Fruit fly (Drosophila melanogaster) whole organism: ENCODE results near the gene CG5326.
A peak's percentile ranks its signal among the peaks of the same experiment; 100 is the strongest.

Experiments used
- CG8478 ChIP-seq: fragments of >200 bp; optimal IDR thresholded peaks from 2 replicates; lab custom pipeline; 2018; ENCODE audit warnings: inconsistent platforms
- Dll ChIP-seq: fragments of >200 bp; optimal IDR thresholded peaks from 2 replicates; lab custom pipeline; 2017
- EcR ChIP-seq, 2 experiments: fragments of >200 bp; optimal IDR thresholded peaks; 2 replicates each; lab custom pipeline; 2017; ENCODE audit warnings: missing biosample characterization in 2 of 2, missing genetic modification characterization in 2 of 2, missing genetic modification reagents in 2 of 2
- pan ChIP-seq: fragments of >200 bp; optimal IDR thresholded peaks from 2 replicates; lab custom pipeline; 2017
- psq ChIP-seq: fragments of >200 bp; optimal IDR thresholded peaks from 2 replicates; lab custom pipeline; 2017
- usp ChIP-seq: fragments of >200 bp; optimal IDR thresholded peaks from 2 replicates; lab custom pipeline; 2017; ENCODE audit warnings: missing biosample characterization, missing genetic modification characterization, mixed read lengths

The CG5326 gene

DNA sequence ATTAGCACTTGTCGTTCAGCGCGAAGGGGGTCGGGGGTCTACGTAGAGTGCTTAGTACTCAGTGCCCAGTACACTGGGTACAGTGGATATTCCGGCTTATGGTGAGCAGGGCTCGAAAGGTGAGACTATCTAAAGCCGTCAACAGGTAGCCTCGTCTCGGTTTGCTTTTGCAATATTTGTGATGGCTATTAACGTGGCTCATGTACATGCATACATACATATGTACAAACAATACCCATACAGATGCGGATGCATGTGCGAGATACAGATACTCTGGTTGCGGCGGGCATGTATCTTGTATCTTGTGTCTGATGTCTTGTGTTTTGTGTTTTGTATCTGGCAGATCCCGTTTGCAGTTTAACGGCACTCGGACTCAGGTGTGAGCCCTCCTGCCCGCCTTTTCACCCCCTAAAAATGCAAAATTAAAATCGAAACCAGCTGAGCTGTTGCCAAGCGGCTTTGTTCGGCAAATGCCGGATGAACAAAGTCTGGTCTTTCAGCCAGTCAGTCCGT, 12.0 kb downstream of the CG5326 start:
- TF ChIP-seq Dll (no peak), usp (GFP tag; lab: Kevin White, UChicago) (no peak), CG8478 (lab: Kevin White, UChicago) (no peak), pan (lab: Kevin White, UChicago) (no peak), psq (no peak)

DNA sequence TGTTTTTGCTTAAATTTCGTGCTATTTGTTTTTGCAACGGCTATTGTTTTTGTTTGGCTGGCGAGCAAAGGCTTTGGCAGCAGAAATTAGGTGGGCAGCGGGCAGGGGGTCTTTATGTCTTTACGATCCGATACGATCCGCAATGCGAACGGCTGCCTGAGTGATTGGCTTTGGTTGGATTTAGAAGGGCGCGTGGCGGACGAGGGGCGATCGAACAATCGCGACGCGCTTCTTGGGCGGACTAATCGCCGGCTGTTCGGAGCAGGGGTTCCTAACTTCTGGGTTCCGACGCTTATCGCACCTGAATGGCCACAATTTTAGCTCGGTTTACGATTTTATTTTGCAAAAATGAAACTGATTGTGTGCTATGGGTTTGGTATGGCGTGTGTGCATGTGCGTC, 12.5 kb downstream of the CG5326 start:
- no peak for TF ChIP-seq CG8478 (lab: Kevin White, UChicago)

DNA sequence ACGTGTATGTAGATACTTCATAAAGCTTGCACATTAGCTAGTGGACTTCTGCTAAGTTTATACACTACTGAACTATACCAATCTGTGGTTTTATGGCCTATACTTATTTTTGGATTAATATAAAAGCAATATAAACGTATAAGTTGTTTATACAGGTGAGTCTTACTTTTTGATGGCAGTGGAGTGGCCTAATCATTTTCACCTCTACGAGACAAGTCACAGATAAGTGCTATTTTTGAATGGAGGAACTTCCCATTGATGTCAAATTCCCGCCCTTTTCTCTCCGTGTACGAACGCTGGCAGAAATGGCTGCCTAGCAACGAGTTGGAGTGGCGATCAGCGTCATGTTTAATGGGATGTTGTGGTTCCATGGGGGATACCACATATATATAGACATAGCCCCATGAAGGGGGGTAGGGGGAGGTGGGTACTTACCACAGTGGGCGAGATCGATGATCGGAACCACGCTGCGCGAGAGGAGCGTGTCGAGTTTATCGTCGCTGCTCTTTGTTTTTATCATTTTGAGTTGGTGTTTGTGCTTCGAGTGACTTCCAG, 13.3 kb downstream of the CG5326 start:
- TF ChIP-seq pan (lab: Kevin White, UChicago) (no peak), EcR (GFP tag; optimal IDR thresholded peaks at IDR 0.05; lab: Kevin White, UChicago) (peak in 1 of 2 experiments; percentile 73), psq (no peak), Dll (no peak), usp (GFP tag; lab: Kevin White, UChicago) (no peak)

DNA sequence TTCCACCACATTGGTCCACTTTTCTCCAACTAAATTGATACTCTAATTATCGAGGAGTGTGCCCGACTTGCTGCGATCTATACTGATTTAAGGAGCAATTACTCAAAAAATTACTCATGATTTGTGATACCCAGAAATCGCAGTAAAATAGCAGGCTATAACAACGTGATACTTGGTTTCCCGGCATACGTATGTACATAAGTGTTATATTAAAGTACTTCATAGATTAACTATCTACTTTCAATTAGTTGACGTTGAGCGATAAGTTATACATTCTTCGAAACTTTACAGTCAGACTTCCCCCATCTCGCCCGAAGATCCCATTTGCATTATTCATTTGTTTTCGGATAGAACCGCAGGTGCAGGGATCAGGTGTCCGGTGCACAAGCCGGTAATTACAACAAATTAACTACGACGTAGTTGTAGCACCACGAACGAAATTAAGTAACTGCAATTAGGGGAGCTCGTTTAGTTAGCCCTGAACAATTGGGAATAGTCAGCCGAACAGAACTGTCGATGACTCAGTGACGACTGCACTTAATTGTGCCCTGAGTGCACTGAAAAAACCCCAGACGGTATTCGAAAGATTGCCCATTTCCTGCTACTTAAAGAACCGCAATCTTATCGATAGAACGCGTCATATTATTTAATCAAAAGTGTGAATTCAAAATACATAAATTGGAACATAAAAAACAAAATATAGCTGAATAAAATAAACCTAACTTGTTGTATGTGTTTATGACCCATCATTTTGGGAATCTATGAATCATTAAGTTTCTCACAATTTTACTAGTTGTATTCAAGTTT, 14.0 kb downstream of the CG5326 start:
- TF ChIP-seq EcR (GFP tag; optimal IDR thresholded peaks at IDR 0.05; lab: Kevin White, UChicago) (no peak), psq (no peak), CG8478 (lab: Kevin White, UChicago) (no peak), Dll (no peak), usp (GFP tag; lab: Kevin White, UChicago) (no peak), pan (lab: Kevin White, UChicago) (no peak)

DNA sequence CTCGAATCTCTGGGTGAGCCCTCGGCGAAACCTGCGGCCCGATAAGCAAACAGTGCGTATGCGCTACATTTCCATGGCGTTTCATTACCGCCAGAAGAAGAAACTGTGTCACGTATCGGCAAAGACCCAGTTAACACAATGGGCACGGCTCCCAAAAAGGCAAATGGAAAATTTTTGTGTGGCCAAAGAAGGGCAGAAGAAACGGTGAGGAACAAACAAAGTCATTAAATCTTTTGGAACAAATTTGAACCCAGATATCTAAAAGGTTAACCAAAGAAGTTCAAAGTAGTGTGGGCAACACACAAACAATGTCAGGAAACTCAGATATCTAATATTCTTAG, 14.7 kb downstream of the CG5326 start:
- TF ChIP-seq pan (lab: Kevin White, UChicago) (no peak), EcR (GFP tag; optimal IDR thresholded peaks at IDR 0.05; lab: Kevin White, UChicago) (no peak), Dll (no peak), CG8478 (lab: Kevin White, UChicago) (no peak), usp (GFP tag; lab: Kevin White, UChicago) (no peak), psq (no peak)

DNA sequence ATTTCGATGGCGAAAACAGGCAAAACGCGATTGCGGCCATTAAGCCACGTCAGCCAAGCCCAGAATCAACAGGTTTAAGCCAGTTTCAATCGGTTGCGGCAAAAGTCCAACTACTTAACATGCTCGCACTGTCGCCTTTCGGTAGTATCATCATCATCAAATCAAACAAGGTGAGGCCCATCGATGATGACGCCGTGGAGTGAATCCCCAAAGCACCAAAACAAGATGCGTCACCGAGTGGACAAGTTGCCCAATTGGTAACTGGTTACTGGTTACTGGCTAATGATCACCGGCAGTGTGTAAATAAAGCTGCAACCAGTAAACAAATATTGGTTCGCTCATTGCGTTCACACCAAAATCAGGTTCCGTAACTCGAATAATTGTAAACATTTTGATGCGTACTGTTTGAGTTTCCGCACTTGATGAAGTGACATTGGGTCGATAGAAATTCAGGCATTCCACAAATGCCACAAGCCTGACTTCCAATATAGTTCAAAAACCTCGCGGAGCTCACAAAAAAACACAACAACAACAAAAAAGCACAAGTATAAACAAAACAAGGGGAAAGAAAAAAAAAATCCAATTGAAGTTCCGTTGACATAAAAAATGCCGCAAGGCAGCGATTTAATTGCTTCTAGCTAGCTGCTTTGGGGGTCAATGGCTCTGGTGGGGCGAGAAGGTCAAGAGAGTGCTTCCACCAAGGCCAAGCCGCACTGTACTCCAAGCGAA, 15.2 kb downstream of the CG5326 start:
- TF ChIP-seq pan (lab: Kevin White, UChicago): no peak
- no peak for TF ChIP-seq CG8478 (lab: Kevin White, UChicago)
- no peak for TF ChIP-seq Dll
- no peak for TF ChIP-seq EcR (GFP tag; optimal IDR thresholded peaks at IDR 0.05; lab: Kevin White, UChicago)
- no peak for TF ChIP-seq usp (GFP tag; lab: Kevin White, UChicago)
- TF ChIP-seq psq: no peak

DNA sequence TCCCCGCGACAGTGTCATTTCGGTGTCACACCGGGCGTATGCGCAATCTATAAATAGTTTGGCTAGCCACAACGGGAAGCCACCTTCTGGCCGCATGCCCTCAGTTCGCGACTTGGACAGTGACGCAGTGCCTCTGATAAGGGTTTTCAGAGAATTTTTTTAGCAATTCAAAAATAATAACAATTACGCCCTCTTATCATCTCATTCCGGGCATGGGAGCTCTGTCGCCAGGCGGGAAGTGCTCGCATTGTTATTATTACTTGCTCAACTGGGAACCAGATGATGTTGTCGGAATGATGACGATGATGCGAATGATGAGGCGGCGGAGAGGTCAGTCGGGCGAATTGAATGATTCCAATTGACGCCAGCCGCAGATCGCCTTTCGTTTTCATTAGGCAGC, 16.9 kb downstream of the CG5326 start:
- TF ChIP-seq EcR (GFP tag; optimal IDR thresholded peaks at IDR 0.05; lab: Kevin White, UChicago) (no peak), Dll (no peak), pan (lab: Kevin White, UChicago) (no peak), CG8478 (lab: Kevin White, UChicago) (no peak), psq (no peak), usp (GFP tag; lab: Kevin White, UChicago) (no peak)

DNA sequence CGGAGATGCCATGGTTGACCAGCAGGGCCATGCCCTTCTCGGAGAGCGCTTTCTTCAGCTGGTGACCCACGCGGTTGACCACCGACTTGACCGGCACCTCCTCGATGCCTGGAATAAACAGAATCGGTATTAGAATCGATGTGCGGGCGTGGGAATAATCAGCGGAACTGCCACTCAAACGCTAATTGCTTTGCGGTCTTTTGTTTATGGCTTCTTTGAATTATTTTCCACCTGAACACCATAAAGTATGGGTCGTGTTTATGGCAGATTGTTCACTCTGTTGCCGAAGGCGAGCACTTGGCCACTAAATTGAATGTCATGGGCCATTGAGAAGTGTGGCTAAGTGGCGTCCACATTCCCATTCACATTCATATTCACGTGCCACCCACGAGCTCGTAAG, 17.7 kb downstream of the CG5326 start:
- no peak for TF ChIP-seq usp (GFP tag; lab: Kevin White, UChicago)
- TF ChIP-seq CG8478 (lab: Kevin White, UChicago): no peak
- TF ChIP-seq Dll: no peak
- TF ChIP-seq pan (lab: Kevin White, UChicago): no peak
- no peak for TF ChIP-seq psq
- no peak for TF ChIP-seq EcR (GFP tag; optimal IDR thresholded peaks at IDR 0.05; lab: Kevin White, UChicago)

DNA sequence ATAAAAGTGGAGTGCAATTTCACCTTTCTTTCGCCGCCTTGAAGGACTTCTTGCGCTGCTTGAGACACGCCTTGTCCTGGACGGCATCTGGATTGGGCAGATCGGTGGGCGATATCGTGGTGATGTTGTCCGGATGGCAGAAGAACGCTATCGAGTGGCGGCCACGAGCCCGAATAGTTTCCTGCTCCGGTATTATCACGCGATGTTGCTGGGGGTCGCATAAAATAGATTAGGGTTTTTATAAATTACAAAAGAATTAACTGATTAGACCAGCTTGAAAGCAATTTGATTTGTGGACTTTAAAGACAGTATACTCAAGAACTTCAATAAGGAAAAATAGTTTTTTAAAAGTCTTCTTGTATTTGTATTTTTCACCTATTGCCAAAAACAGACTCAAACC, 19.2 kb downstream of the CG5326 start:
- no peak for TF ChIP-seq psq
- TF ChIP-seq EcR (GFP tag; optimal IDR thresholded peaks at IDR 0.05; lab: Kevin White, UChicago): no peak
- no peak for TF ChIP-seq usp (GFP tag; lab: Kevin White, UChicago)
- no peak for TF ChIP-seq pan (lab: Kevin White, UChicago)
- no peak for TF ChIP-seq CG8478 (lab: Kevin White, UChicago)
- no peak for TF ChIP-seq Dll

DNA sequence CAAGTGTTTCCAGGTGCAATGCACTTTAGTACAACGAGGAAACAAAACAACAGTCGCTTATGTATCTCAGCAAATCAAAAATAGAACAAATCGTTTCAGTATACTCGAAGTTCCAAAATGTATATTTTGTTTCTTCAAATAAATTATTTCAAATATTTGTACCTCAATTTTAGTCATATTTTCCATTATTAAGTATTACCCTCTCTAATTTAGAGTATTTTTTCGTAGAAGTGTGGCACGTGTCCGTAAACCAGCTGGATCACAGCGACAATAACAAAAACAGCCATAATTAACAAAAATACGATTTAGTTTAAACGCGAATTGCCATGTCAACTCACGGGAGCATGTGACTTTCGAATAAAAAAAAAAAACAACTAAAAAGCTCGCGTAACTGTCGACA, 21.0 kb downstream of the CG5326 start:
- TF ChIP-seq Dll: no peak
- TF ChIP-seq CG8478 (lab: Kevin White, UChicago): no peak
- no peak for TF ChIP-seq EcR (GFP tag; optimal IDR thresholded peaks at IDR 0.05; lab: Kevin White, UChicago)
- no peak for TF ChIP-seq pan (lab: Kevin White, UChicago)
- no peak for TF ChIP-seq usp (GFP tag; lab: Kevin White, UChicago)
- TF ChIP-seq psq: no peak

DNA sequence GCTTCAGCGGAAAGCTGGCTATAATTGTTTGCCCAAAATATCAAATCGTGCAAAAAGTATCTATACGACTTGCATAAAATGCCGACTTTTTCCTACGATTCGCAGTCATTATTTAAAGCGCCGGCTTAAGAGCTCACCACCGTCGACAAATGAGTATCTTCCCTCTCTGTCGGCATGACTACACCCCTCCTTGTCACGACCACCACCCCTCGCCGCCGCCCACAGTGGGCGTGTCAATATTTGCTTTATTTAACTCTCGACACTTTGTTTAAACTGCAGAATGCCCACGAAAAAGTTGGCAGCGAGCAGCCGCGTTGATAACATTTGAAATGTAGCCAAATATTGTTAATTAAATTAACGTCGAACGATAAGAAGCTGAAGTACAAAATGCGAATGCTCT, 21.4 kb downstream of the CG5326 start:
- TF ChIP-seq Dll (no peak), CG8478 (lab: Kevin White, UChicago) (no peak), pan (lab: Kevin White, UChicago) (no peak), usp (GFP tag; lab: Kevin White, UChicago) (no peak), psq (no peak), EcR (GFP tag; optimal IDR thresholded peaks at IDR 0.05; lab: Kevin White, UChicago) (no peak)

DNA sequence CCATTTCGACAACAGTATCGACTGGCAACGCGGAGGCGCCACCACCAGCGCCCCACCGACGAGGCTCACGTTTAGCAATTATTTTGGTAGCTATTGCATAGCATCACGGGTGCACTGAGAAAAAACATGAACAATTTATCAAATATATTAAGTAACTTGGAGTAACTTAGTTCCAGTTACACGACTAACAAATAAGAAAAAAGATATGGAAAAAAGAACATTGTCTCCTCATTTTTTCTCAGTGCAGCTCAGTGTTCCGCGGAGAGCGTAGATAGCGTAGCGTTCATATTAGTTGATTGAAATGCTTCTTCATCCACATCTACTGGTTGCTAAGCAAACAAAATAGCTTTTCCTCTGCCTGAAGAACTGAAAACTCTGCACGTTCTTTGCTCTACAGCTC, 24.3 kb downstream of the CG5326 start:
- TF ChIP-seq psq: no peak
- no peak for TF ChIP-seq CG8478 (lab: Kevin White, UChicago)
- TF ChIP-seq usp (GFP tag; lab: Kevin White, UChicago): no peak
- no peak for TF ChIP-seq EcR (GFP tag; optimal IDR thresholded peaks at IDR 0.05; lab: Kevin White, UChicago)
- no peak for TF ChIP-seq Dll
- TF ChIP-seq pan (lab: Kevin White, UChicago): no peak
